Fruit fly (Drosophila melanogaster): Measurements from ENCODE around the gene CLIP-190.

The CLIP-190 gene

DNA sequence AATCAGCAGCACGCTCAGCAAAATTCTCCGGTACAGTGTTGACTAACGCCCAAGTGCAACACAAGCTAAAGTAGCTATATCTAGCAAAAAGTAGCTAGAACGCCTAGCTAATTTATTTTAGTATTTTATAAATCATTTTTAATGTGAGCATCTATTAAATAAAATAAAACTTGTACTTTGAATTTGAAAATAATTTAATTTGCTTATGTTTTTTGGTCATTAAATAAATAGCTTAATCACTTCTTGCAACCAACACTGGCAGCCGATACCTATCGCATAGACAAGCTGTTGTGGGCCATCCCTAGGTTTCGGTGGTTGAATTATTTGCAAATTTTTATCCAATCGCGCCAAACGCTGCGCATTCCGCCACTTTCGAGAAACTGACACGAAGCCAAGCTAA, 25.9 kb downstream of the CLIP-190 start, which contains the start of the genes Polr2J and CG15141 (continued):
- TF ChIP-seq CG17186 (GFP tag; optimal IDR thresholded peaks at IDR 0.05) = peak; percentile 63
- TF ChIP-seq ems (GFP tag; optimal IDR thresholded peaks at IDR 0.05) = peak; percentile 79
- peak; percentile 88 for TF ChIP-seq ttk (GFP tag; IDR thresholded peaks at IDR 0.05)
- peak; percentile 89 for TF ChIP-seq CG4617 (GFP tag; optimal IDR thresholded peaks at IDR 0.05; ENCODE audit: borderline replicate concordance)
- TF ChIP-seq CG14965 (GFP tag; optimal IDR thresholded peaks at IDR 0.05; ENCODE audit: borderline replicate concordance) = no peak
- peak; percentile 73; the same call in 2 of the 3 replicates for TF ChIP-seq CG11695 (GFP tag; IDR thresholded peaks at IDR 0.05)
- TF ChIP-seq CG8089 (GFP tag; optimal IDR thresholded peaks at IDR 0.05) = peak; percentile 56
- no peak for TF ChIP-seq CG6813 (GFP tag; optimal IDR thresholded peaks at IDR 0.05)
- TF ChIP-seq CG16813 (GFP tag; IDR thresholded peaks at IDR 0.05; ENCODE audit: partially characterized antibody) = peak; percentile 95
- no peak for TF ChIP-seq Hr39 (optimal IDR thresholded peaks at IDR 0.05)
- no peak for TF ChIP-seq CG8478 (optimal IDR thresholded peaks at IDR 0.05)
- TF ChIP-seq Fer1 (GFP tag; optimal IDR thresholded peaks at IDR 0.05) = no peak
- peak; percentile 62 for TF ChIP-seq Atf3 (GFP tag; optimal IDR thresholded peaks at IDR 0.05)
- peak; percentile 45 to 77 for TF ChIP-seq chif (GFP tag; optimal IDR thresholded peaks at IDR 0.05)
- TF ChIP-seq Trl (optimal IDR thresholded peaks at IDR 0.05) = no peak
- TF ChIP-seq Trl (GFP tag; optimal IDR thresholded peaks at IDR 0.05) = peak; percentile 67
- peak; percentile 88 for TF ChIP-seq grau (tag; optimal IDR thresholded peaks at IDR 0.05)
- peak; percentile 62 for TF ChIP-seq CG9437 (GFP tag; optimal IDR thresholded peaks at IDR 0.05)
- peak; percentile 87 for TF ChIP-seq Dad (GFP tag; optimal IDR thresholded peaks at IDR 0.05)
- TF ChIP-seq ham (GFP tag; IDR thresholded peaks at IDR 0.05) = peak; percentile 33; the same call in 1 of the 2 replicates
- peak; percentile 90 for TF ChIP-seq sisA (GFP tag; IDR thresholded peaks at IDR 0.05)
- TF ChIP-seq gce (GFP tag; IDR thresholded peaks at IDR 0.05) = 0 out of 3 replicates have a peak, but pooled peaks have one; percentile 9
- TF ChIP-seq zen (tag; optimal IDR thresholded peaks at IDR 0.05) = peak; percentile 94
- peak; percentile 87 for TF ChIP-seq al (GFP tag; IDR thresholded peaks at IDR 0.05)
- no peak for TF ChIP-seq CG33557 (GFP tag; optimal IDR thresholded peaks at IDR 0.05)
- TF ChIP-seq C15 (GFP tag; IDR thresholded peaks at IDR 0.05) = peak; percentile 81; the same call in 2 of the 3 replicates
- TF ChIP-seq CG30431 (GFP tag; optimal IDR thresholded peaks at IDR 0.05) = peak; percentile 77
- peak; percentile 56 for TF ChIP-seq CG12104 (GFP tag; optimal IDR thresholded peaks at IDR 0.05)
- no peak for TF ChIP-seq h (optimal IDR thresholded peaks at IDR 0.05)
- TF ChIP-seq CG11247 (GFP tag; IDR thresholded peaks at IDR 0.05) = peak; percentile 82
- no peak for TF ChIP-seq dan (GFP tag; IDR thresholded peaks at IDR 0.05)
- TF ChIP-seq NFAT (GFP tag; IDR thresholded peaks at IDR 0.05) = peak; percentile 84
- peak; percentile 52; the same call in 1 of the 2 replicates for TF ChIP-seq CG10959 (GFP tag; IDR thresholded peaks at IDR 0.05)
- TF ChIP-seq CG7745 (tag; optimal IDR thresholded peaks at IDR 0.05) = no peak
- TF ChIP-seq Pdp1 (GFP tag; optimal IDR thresholded peaks at IDR 0.05) = peak in 1 of 2 experiments; percentile 75
- TF ChIP-seq HLH4C (GFP tag; IDR thresholded peaks at IDR 0.05; ENCODE audit: partially characterized antibody) = peak; percentile 79
- TF ChIP-seq jumu (GFP tag; optimal IDR thresholded peaks at IDR 0.05) = peak; percentile 73
- TF ChIP-seq CG4404 (GFP tag; IDR thresholded peaks at IDR 0.05) = peak; percentile 90
- peak; percentile 79 for TF ChIP-seq az2 (GFP tag; optimal IDR thresholded peaks at IDR 0.05)
- peak; percentile 66 for TF ChIP-seq trh (GFP tag; optimal IDR thresholded peaks at IDR 0.05)
- TF ChIP-seq toy (GFP tag; IDR thresholded peaks at IDR 0.05) = no peak
- peak; percentile 96 for TF ChIP-seq nerfin-1 (tag; optimal IDR thresholded peaks at IDR 0.05)
- TF ChIP-seq CG10267 (tag; optimal IDR thresholded peaks at IDR 0.05) = peak; percentile 99

DNA sequence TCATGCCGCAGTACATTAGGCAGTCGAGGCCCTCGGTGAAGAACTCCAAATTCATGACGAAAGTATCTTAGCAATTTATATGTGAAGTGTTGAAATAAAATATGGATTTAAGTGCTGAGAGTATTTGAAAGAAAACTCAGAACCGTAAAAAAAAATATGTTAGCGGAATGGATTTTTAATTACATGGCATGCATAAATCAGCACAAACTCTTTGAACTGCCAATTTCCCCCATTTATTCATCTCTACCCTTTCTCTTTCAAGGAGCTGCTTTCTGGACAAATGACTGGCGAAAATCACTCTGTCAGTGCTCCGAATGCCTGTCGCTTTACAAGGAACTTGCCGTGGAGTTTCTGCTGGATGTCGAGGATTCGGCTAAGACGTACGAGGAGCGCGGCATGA, 28.0 kb downstream of the CLIP-190 start, which contains the start of gene Rsph9:
Gene Rsph9, minus strand, starts transcription at position 101 of the 400 bp plus-strand sequence.
- TF ChIP-seq ssp (GFP tag; IDR thresholded peaks at IDR 0.05) = no peak
- no peak for TF ChIP-seq CG13624 (GFP tag; optimal IDR thresholded peaks at IDR 0.05)
- no peak for TF ChIP-seq zfh2 (GFP tag; optimal IDR thresholded peaks at IDR 0.05)
- no peak for TF ChIP-seq da (GFP tag; optimal IDR thresholded peaks at IDR 0.05)
- no peak for TF ChIP-seq CG9727 (GFP tag; optimal IDR thresholded peaks at IDR 0.05)
- no peak for TF ChIP-seq Rx (GFP tag; IDR thresholded peaks at IDR 0.05)
- no peak for TF ChIP-seq zen2 (GFP tag; IDR thresholded peaks at IDR 0.05; ENCODE audit: partially characterized antibody)
- no peak for TF ChIP-seq Tbp (GFP tag; optimal IDR thresholded peaks at IDR 0.05)
- no peak for TF ChIP-seq Fer2 (tag; optimal IDR thresholded peaks at IDR 0.05)
- TF ChIP-seq Pdp1 (GFP tag; optimal IDR thresholded peaks at IDR 0.05) = no peak
- TF ChIP-seq tup (GFP tag; optimal IDR thresholded peaks at IDR 0.05) = no peak
- TF ChIP-seq CG11504 (tag; optimal IDR thresholded peaks at IDR 0.05) = no peak
- no peak for TF ChIP-seq croc (GFP tag; conservative IDR thresholded peaks at IDR 0.05)
- no peak for TF ChIP-seq chif (GFP tag; optimal IDR thresholded peaks at IDR 0.05)
